Worm (Caenorhabditis elegans): ENCODE data around the gene asp-12.
A peak's percentile ranks its signal among the peaks of the same experiment; 100 is the strongest.

Gene asp-12

DNA sequence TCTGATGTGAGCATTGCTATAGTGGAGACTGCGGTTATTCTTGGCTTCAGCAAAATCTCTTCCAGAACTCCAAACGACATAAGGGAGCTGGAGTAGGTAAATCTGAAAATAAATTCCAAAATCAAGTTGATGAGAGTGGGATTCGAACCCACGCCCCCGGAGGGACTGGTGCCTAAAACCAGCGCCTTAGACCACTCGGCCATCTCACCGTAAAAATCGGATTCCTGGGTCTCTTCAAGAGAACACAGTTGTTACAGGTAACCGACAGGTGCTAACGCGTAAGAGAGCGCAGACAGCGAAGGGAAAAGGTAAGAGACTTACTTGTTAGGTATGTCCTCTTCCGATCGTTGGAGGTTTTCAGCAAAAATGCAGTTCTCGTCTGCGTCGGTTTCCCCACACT lies 33.7 kb upstream of the asp-12 start (continued):
- TF ChIP-seq blmp-1 (tag; optimal IDR thresholded peaks at IDR 0.05) (peak; percentile 38), ceh-88 (GFP tag; IDR thresholded peaks at IDR 0.05) (no peak), snu-23 (GFP tag; optimal IDR thresholded peaks at IDR 0.05) (peak; percentile 63), ztf-11 (tag; optimal IDR thresholded peaks at IDR 0.05) (no peak), lin-14 (GFP tag; optimal IDR thresholded peaks at IDR 0.05) (no peak), snpc-4 (tag; optimal IDR thresholded peaks at IDR 0.05) (peak; percentile 65), fkh-10 (GFP tag; optimal IDR thresholded peaks at IDR 0.05) (no peak), dpl-1 (GFP tag; optimal IDR thresholded peaks at IDR 0.05) (peak in 2 of 3 experiments; percentile 24 to 40), lin-35 (GFP tag; optimal IDR thresholded peaks at IDR 0.05) (peak; percentile 16 to 77), Y116A8C.19 (tag; optimal IDR thresholded peaks at IDR 0.05; ENCODE audit: borderline replicate concordance) (no peak), swsn-7 (tag; optimal IDR thresholded peaks at IDR 0.05) (peak; percentile 20), tlp-1 (tag; optimal IDR thresholded peaks at IDR 0.05) (no peak), nhr-11 (tag; optimal IDR thresholded peaks at IDR 0.05) (no peak), mef-2 (tag; optimal IDR thresholded peaks at IDR 0.05) (no peak), unc-62 (GFP tag; optimal IDR thresholded peaks at IDR 0.05) (no peak), nhr-71 (tag; optimal IDR thresholded peaks at IDR 0.05) (peak; percentile 49), aha-1 (tag; optimal IDR thresholded peaks at IDR 0.05) (no peak), nhr-84 (tag; optimal IDR thresholded peaks at IDR 0.05) (no peak), ets-5 (GFP tag; IDR thresholded peaks at IDR 0.05) (no peak), lin-13 (GFP tag; optimal IDR thresholded peaks at IDR 0.05) (peak; percentile 21), pag-3 (tag; optimal IDR thresholded peaks at IDR 0.05; ENCODE audit: borderline replicate concordance, insufficient read depth) (no peak), pax-3 (tag; optimal IDR thresholded peaks at IDR 0.05) (no peak), isw-1 (GFP tag; IDR thresholded peaks at IDR 0.05) (no peak), sptf-1 (tag; optimal IDR thresholded peaks at IDR 0.05) (no peak), lsy-2 (tag; optimal IDR thresholded peaks at IDR 0.05) (peak in 1 of 2 experiments; percentile 52), mdl-1 (tag; optimal IDR thresholded peaks at IDR 0.05) (no peak), alr-1 (tag; optimal IDR thresholded peaks at IDR 0.05; ENCODE audit: borderline replicate concordance) (no peak), nhr-237 (tag; optimal IDR thresholded peaks at IDR 0.05) (no peak), nhr-77 (tag; optimal IDR thresholded peaks at IDR 0.05) (peak; percentile 47), nhr-20 (tag; optimal IDR thresholded peaks at IDR 0.05) (peak; percentile 48), sup-37 (GFP tag; optimal IDR thresholded peaks at IDR 0.05) (no peak), zag-1 (tag; optimal IDR thresholded peaks at IDR 0.05) (no peak), zip-4 (GFP tag; optimal IDR thresholded peaks at IDR 0.05) (no peak), irx-1 (tag; optimal IDR thresholded peaks at IDR 0.05) (no peak), nhr-19 (GFP tag; conservative IDR thresholded peaks at IDR 0.05) (no peak)

DNA sequence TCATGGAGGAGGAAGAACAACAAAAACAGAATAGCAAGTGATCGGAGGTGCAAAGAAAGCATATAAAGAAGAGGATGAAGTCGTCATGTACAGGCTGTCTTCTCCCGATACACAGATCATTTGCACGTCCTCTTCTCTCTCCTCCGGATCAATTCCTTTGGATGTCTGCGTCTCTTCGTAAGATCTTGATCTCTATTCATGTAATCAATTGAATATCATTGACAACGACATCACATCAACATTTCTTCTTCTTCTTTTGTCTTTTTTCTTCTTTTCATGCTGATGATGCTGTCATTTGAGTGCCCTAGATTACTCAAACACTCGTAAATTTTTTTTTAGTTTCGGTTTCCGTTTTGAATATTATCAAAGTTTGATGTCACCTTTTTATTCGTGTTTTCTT lies 30.7 kb upstream of the asp-12 start, which contains the start of gene rol-3:
TSS of gene rol-3 (minus strand) at position 120 of the 400 bp plus-strand sequence.
- TF ChIP-seq mep-1 (tag; optimal IDR thresholded peaks at IDR 0.05) (peak; percentile 9), nhr-71 (tag; optimal IDR thresholded peaks at IDR 0.05) (peak; percentile 18), nhr-20 (tag; optimal IDR thresholded peaks at IDR 0.05) (peak; percentile 16), mef-2 (tag; optimal IDR thresholded peaks at IDR 0.05) (no peak), snu-23 (GFP tag; optimal IDR thresholded peaks at IDR 0.05) (peak; percentile 44), nhr-85 (tag) (peak; percentile 63), rnt-1 (tag; optimal IDR thresholded peaks at IDR 0.05) (no peak), xbp-1 (tag; optimal IDR thresholded peaks at IDR 0.05) (no peak), F16B12.6 (tag; optimal IDR thresholded peaks at IDR 0.05) (no peak), blmp-1 (tag; optimal IDR thresholded peaks at IDR 0.05) (peak; percentile 42), elt-3 (tag; optimal IDR thresholded peaks at IDR 0.05) (peak in 4 of 6 experiments; percentile 15 to 63 (median 26)), efl-1 (optimal IDR thresholded peaks at IDR 0.05) (no peak), efl-1 (GFP tag; optimal IDR thresholded peaks at IDR 0.05 in 1 of 2) (peak in 1 of 2 experiments; percentile 80), lin-35 (GFP tag; optimal IDR thresholded peaks at IDR 0.05) (peak in 1 of 2 experiments; percentile 23)
